Fruit fly (Drosophila melanogaster): ENCODE data around the gene Arfrp1.

- TF ChIP-seq D1 (tag; optimal IDR thresholded peaks at IDR 0.05) (no peak), rn (GFP tag; IDR thresholded peaks at IDR 0.05) (no peak), fd96Ca (GFP tag; IDR thresholded peaks at IDR 0.05) (no peak), Pif1B (GFP tag; optimal IDR thresholded peaks at IDR 0.05) (no peak), CG15710 (tag; optimal IDR thresholded peaks at IDR 0.05) (no peak), CG13204 (GFP tag; optimal IDR thresholded peaks at IDR 0.05) (no peak), Ets98B (GFP tag; IDR thresholded peaks at IDR 0.05) (no peak; the same call in 1 of the 2 replicates), CG4496 (GFP tag; IDR thresholded peaks at IDR 0.05) (no peak), Pif1A (GFP tag; optimal IDR thresholded peaks at IDR 0.05) (no peak), CG8301 (tag; optimal IDR thresholded peaks at IDR 0.05) (no peak), CG32121 (GFP tag; IDR thresholded peaks at IDR 0.05) (no peak; the same call in 1 of the 2 replicates), Snoo (tag; optimal IDR thresholded peaks at IDR 0.05) (no peak)
Observed at dm6 chrX:9156388-9156823, 49.5 kb downstream of the Arfrp1 start, which contains the start of gene His3.3B.

Data from whole organism, pupa.